Fruit fly (Drosophila melanogaster) whole organism, embryonic: ENCODE measurements around the gene rols.

Experiments used
- Awh ChIP-seq: fragments of 200-800 bp; sonication (Bioruptor generic); IDR thresholded peaks from 2 replicates; pipeline ENCODE4, ENCODE4 v1.3.6; 2022; ENCODE audit warnings: missing biosample characterization, missing genetic modification characterization
- CG10366 ChIP-seq: fragments of 200-800 bp; sonication (Bioruptor generic); IDR thresholded peaks from 2 replicates; pipeline ENCODE4 v1.3.6; 2022; ENCODE audit warnings: missing biosample characterization, missing genetic modification characterization
- CG10543 ChIP-seq: fragments of 200-800 bp; sonication (Bioruptor generic); optimal IDR thresholded peaks from 3 replicates; lab custom pipeline; 2017; ENCODE audit warnings: missing biosample characterization, mild to moderate bottlenecking, missing genetic modification characterization, moderate library complexity
- CG10654 ChIP-seq: fragments of 200-800 bp; sonication (Bioruptor generic); optimal IDR thresholded peaks from 2 replicates; lab custom pipeline; 2016; ENCODE audit warnings: missing biosample characterization, missing genetic modification characterization
- CG11093 ChIP-seq: fragments of 200-800 bp; sonication (Bioruptor generic); IDR thresholded peaks from 3 replicates; pipeline ENCODE4 v1.3.6; 2022; ENCODE audit warnings: missing biosample characterization, missing genetic modification characterization
- CG11723 ChIP-seq: fragments of 200-800 bp; sonication (Bioruptor generic); optimal IDR thresholded peaks from 2 replicates; lab custom pipeline; 2017; ENCODE audit warnings: missing biosample characterization, mild to moderate bottlenecking, missing genetic modification characterization
- CG12299 ChIP-seq: fragments of 200-800 bp; sonication (Bioruptor generic); optimal IDR thresholded peaks from 2 replicates; lab custom pipeline; 2018; ENCODE audit warnings: missing biosample characterization, mild to moderate bottlenecking, missing genetic modification characterization
- CG13123 ChIP-seq: fragments of 200-800 bp; sonication (Bioruptor generic); optimal IDR thresholded peaks from 2 replicates; lab custom pipeline; 2016; ENCODE audit warnings: missing biosample characterization, missing genetic modification characterization
- CG13296 ChIP-seq: fragments of 200-800 bp; sonication (Bioruptor generic); optimal IDR thresholded peaks from 3 replicates; lab custom pipeline; 2018; ENCODE audit warnings: missing biosample characterization, mild to moderate bottlenecking, missing genetic modification characterization
- CG14441 ChIP-seq: fragments of 200-800 bp; sonication (Bioruptor generic); IDR thresholded peaks from 2 replicates; pipeline ENCODE4 v1.3.6; 2022; ENCODE audit warnings: missing biosample characterization, missing genetic modification characterization
- CG15269 ChIP-seq: fragments of 200-800 bp; sonication (Bioruptor generic); optimal IDR thresholded peaks from 2 replicates; lab custom pipeline; 2018; ENCODE audit warnings: missing biosample characterization, mild to moderate bottlenecking, missing genetic modification characterization, moderate library complexity
- CG17186 ChIP-seq: fragments of 200-800 bp; sonication (Bioruptor generic); optimal IDR thresholded peaks from 3 replicates; lab custom pipeline; 2017; ENCODE audit warnings: missing biosample characterization, missing genetic modification reagents, missing genetic modification characterization
- CG17912 ChIP-seq: fragments of 200-800 bp; sonication (Bioruptor generic); optimal IDR thresholded peaks from 2 replicates; lab custom pipeline; 2018; ENCODE audit warnings: missing biosample characterization, mild to moderate bottlenecking, missing genetic modification characterization
- CG18599 ChIP-seq: fragments of 200-800 bp; sonication (Bioruptor generic); optimal IDR thresholded peaks from 3 replicates; lab custom pipeline; 2017; ENCODE audit warnings: missing biosample characterization, missing genetic modification characterization, mild to moderate bottlenecking, moderate library complexity, missing genetic modification reagents
- CG30020 ChIP-seq: fragments of 200-800 bp; optimal IDR thresholded peaks from 2 replicates; lab custom pipeline; 2019; ENCODE audit warnings: missing biosample characterization, mild to moderate bottlenecking, missing genetic modification characterization, moderate library complexity
- CG30403 ChIP-seq: fragments of 200-800 bp; sonication (Bioruptor generic); optimal IDR thresholded peaks from 3 replicates; lab custom pipeline; 2016; ENCODE audit warnings: missing biosample characterization, missing genetic modification characterization
- CG30431 ChIP-seq: fragments of 200-800 bp; sonication (Bioruptor generic); optimal IDR thresholded peaks from 2 replicates; lab custom pipeline; 2017; ENCODE audit warnings: missing biosample characterization, missing genetic modification characterization
- CG34376 ChIP-seq: fragments of 200-800 bp; sonication (Bioruptor generic); optimal IDR thresholded peaks from 2 replicates; lab custom pipeline; 2018; ENCODE audit warnings: missing biosample characterization, mild to moderate bottlenecking, missing genetic modification characterization
- CG3995 ChIP-seq: fragments of 200-800 bp; sonication (Bioruptor generic); optimal IDR thresholded peaks from 3 replicates; lab custom pipeline; 2016; ENCODE audit warnings: missing biosample characterization, missing genetic modification characterization
- CG5180 ChIP-seq: fragments of 200-800 bp; sonication (Bioruptor generic); optimal IDR thresholded peaks from 3 replicates; lab custom pipeline; 2017; ENCODE audit warnings: missing biosample characterization, missing genetic modification characterization, mild to moderate bottlenecking, moderate library complexity, missing genetic modification reagents
- CG6683 ChIP-seq: fragments of 200-800 bp; sonication (Bioruptor generic); optimal IDR thresholded peaks from 2 replicates; lab custom pipeline; 2017; ENCODE audit warnings: missing biosample characterization, mild to moderate bottlenecking, missing genetic modification characterization, missing genetic modification reagents
- CG6791 ChIP-seq: fragments of 200-800 bp; sonication (Bioruptor generic); IDR thresholded peaks from 3 replicates; pipeline ENCODE4 v1.3.6; 2022; ENCODE audit warnings: missing biosample characterization, missing genetic modification characterization; ENCODE audit not compliant: partially characterized antibody
- Fer1 ChIP-seq: fragments of 200-800 bp; sonication (Bioruptor generic); optimal IDR thresholded peaks from 2 replicates; lab custom pipeline; 2017; ENCODE audit warnings: missing biosample characterization, mild to moderate bottlenecking, missing genetic modification characterization
- GATAe ChIP-seq: fragments of 200-800 bp; sonication (Bioruptor generic); conservative IDR thresholded peaks from 2 replicates; pipeline ENCODE4 v1.3.6; 2022; ENCODE audit warnings: missing biosample characterization, missing genetic modification characterization
- Gsc ChIP-seq: fragments of 200-800 bp; sonication (Bioruptor generic); IDR thresholded peaks from 2 replicates; pipeline ENCODE4 v1.3.6; 2022; ENCODE audit warnings: missing biosample characterization, missing genetic modification characterization
- Hr78 ChIP-seq, 2 experiments: fragments of 200-800 bp in 1 of 2; fragments of >200 bp in 1 of 2; sonication (Bioruptor generic) in 1 of 2; optimal IDR thresholded peaks; 2 replicates each; lab custom pipeline; 2017 to 2019; ENCODE audit warnings: missing biosample characterization in 2 of 2, missing genetic modification characterization in 2 of 2, mild to moderate bottlenecking in 1 of 2, moderate library complexity in 1 of 2
- Lim3 ChIP-seq: fragments of 200-800 bp; sonication (Bioruptor generic); IDR thresholded peaks from 2 replicates; pipeline ENCODE4 v1.3.6; 2022; ENCODE audit warnings: missing biosample characterization, missing genetic modification characterization
- MTF-1 ChIP-seq: fragments of 200-800 bp; sonication (Bioruptor generic); optimal IDR thresholded peaks from 2 replicates; lab custom pipeline; 2018; ENCODE audit warnings: missing biosample characterization, mild to moderate bottlenecking, missing genetic modification characterization, borderline replicate concordance
- Nf-YA ChIP-seq: fragments of 200-800 bp; sonication (Bioruptor generic); IDR thresholded peaks from 2 replicates; pipeline ENCODE4 v1.3.6; 2022; ENCODE audit warnings: missing biosample characterization, missing genetic modification characterization
- Pdp1 ChIP-seq, 2 experiments: fragments of 200-800 bp; sonication (Bioruptor generic); optimal IDR thresholded peaks; 3 replicates each; lab custom pipeline; 2016; ENCODE audit warnings: missing biosample characterization in 2 of 2, missing genetic modification characterization in 2 of 2, mild to moderate bottlenecking in 1 of 2, moderate library complexity in 1 of 2
- Ptx1 ChIP-seq: fragments of 200-800 bp; sonication (Bioruptor generic); IDR thresholded peaks from 2 replicates; pipeline ENCODE4 v1.3.6; 2022; ENCODE audit warnings: missing biosample characterization, missing genetic modification characterization
- Vsx1 ChIP-seq: fragments of 200-800 bp; sonication (Bioruptor generic); optimal IDR thresholded peaks from 2 replicates; lab custom pipeline; 2017; ENCODE audit warnings: missing biosample characterization, mild to moderate bottlenecking, missing genetic modification characterization, missing genetic modification reagents
- chinmo ChIP-seq: fragments of 200-800 bp; sonication (Bioruptor generic); IDR thresholded peaks from 4 replicates; pipeline ENCODE4 v1.3.6; 2022; ENCODE audit warnings: missing biosample characterization, missing genetic modification characterization; ENCODE audit not compliant: partially characterized antibody
- chm ChIP-seq: fragments of 200-800 bp; sonication (Bioruptor generic); IDR thresholded peaks from 2 replicates; pipeline ENCODE4 v1.3.6; 2022; ENCODE audit warnings: missing biosample characterization, missing genetic modification characterization
- ci ChIP-seq: fragments of 200-800 bp; sonication (Bioruptor generic); IDR thresholded peaks from 3 replicates; pipeline ENCODE4 v1.3.6; 2022; ENCODE audit warnings: missing biosample characterization, missing genetic modification characterization
- crol ChIP-seq: fragments of 200-800 bp; sonication (Bioruptor generic); IDR thresholded peaks from 2 replicates; pipeline ENCODE4 v1.3.6; 2022; ENCODE audit warnings: missing biosample characterization, missing genetic modification characterization
- exex ChIP-seq: fragments of 200-800 bp; sonication (Bioruptor generic); optimal IDR thresholded peaks from 4 replicates; lab custom pipeline; 2018; ENCODE audit warnings: missing biosample characterization, mild to moderate bottlenecking, missing genetic modification characterization, moderate library complexity
- fd64A ChIP-seq: fragments of 200-800 bp; sonication (Bioruptor generic); optimal IDR thresholded peaks from 3 replicates; lab custom pipeline; 2018; ENCODE audit warnings: missing biosample characterization, mild to moderate bottlenecking, missing genetic modification characterization
- grn ChIP-seq: fragments of 200-800 bp; sonication (Bioruptor generic); optimal IDR thresholded peaks from 3 replicates; lab custom pipeline; 2017; ENCODE audit warnings: missing biosample characterization, missing genetic modification characterization
- gro ChIP-seq: fragments of 200-800 bp; sonication (Bioruptor generic); optimal IDR thresholded peaks from 2 replicates; lab custom pipeline; 2016; ENCODE audit warnings: missing biosample characterization, missing genetic modification characterization
- gt ChIP-seq: fragments of 200-800 bp; sonication (Bioruptor generic); IDR thresholded peaks from 2 replicates; pipeline ENCODE4 v1.3.6; 2022; ENCODE audit warnings: missing biosample characterization, missing genetic modification characterization
- lab ChIP-seq: fragments of 200-800 bp; sonication (Bioruptor generic); optimal IDR thresholded peaks from 3 replicates; lab custom pipeline; 2017; ENCODE audit warnings: missing biosample characterization, missing genetic modification characterization, mild to moderate bottlenecking, moderate library complexity, missing genetic modification reagents
- luna ChIP-seq: fragments of 200-800 bp; sonication (Bioruptor generic); optimal IDR thresholded peaks from 2 replicates; lab custom pipeline; 2016; ENCODE audit warnings: missing biosample characterization, missing genetic modification characterization
- mirr ChIP-seq: fragments of 200-800 bp; sonication (Bioruptor generic); optimal IDR thresholded peaks from 3 replicates; lab custom pipeline; 2018; ENCODE audit warnings: missing biosample characterization, mild to moderate bottlenecking, missing genetic modification characterization
- oc ChIP-seq: fragments of 200-800 bp; sonication (Bioruptor generic); optimal IDR thresholded peaks from 2 replicates; lab custom pipeline; 2018; ENCODE audit warnings: missing biosample characterization, mild to moderate bottlenecking, missing genetic modification characterization, moderate library complexity
- run ChIP-seq: fragments of 200-800 bp; sonication (Bioruptor generic); optimal IDR thresholded peaks from 3 replicates; lab custom pipeline; 2018; ENCODE audit warnings: missing biosample characterization, mild to moderate bottlenecking, missing genetic modification characterization
- sug ChIP-seq: fragments of 200-800 bp; optimal IDR thresholded peaks from 2 replicates; lab custom pipeline; 2019; ENCODE audit warnings: missing biosample characterization, mild to moderate bottlenecking, missing genetic modification characterization, moderate library complexity
- tio ChIP-seq: fragments of 200-800 bp; sonication (Bioruptor generic); optimal IDR thresholded peaks from 2 replicates; lab custom pipeline; 2017; ENCODE audit warnings: missing biosample characterization, missing genetic modification characterization, inconsistent platforms
- ttk ChIP-seq: fragments of 200-800 bp; sonication (Bioruptor generic); IDR thresholded peaks from 2 replicates; pipeline ENCODE4 v2.1.2; 2022; ENCODE audit warnings: missing biosample characterization, missing genetic modification characterization

Gene rols

DNA sequence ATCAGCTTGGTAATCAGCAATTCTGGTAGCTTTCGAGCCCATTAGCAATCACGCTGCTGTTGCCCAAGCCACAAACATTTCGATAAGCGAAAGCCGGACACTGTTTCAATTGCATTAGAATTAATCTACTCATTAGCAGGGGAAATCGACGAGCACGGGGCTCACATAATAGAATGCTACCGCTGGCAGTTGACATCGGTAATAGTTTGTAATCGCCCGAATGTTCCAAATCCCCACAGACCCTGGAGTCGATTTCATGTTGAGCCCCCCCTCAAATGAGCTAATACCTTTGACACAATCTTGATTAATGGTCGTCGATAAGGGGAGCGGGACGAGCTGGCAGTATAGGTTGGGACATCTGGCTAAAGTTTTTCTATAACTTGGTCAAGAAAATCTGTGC, 7.1 kb downstream of the rols start:
- peak; percentile 39 for TF ChIP-seq run (tag; lab: Kevin White, UChicago)
- no peak for TF ChIP-seq CG17912 (GFP tag; lab: Kevin White, UChicago)
- peak; percentile 88 for TF ChIP-seq grn (GFP tag; lab: Kevin White, UChicago)
- no peak for TF ChIP-seq CG6683 (GFP tag; lab: Kevin White, UChicago)
- TF ChIP-seq CG30403, result no peak
- peak; percentile 95 for TF ChIP-seq exex
- TF ChIP-seq CG11723 (GFP tag; lab: Kevin White, UChicago), result no peak
- TF ChIP-seq CG18599 (GFP tag; lab: Kevin White, UChicago), result peak; percentile 1
- TF ChIP-seq lab, result peak; percentile 91
- TF ChIP-seq ci, result 0 out of 3 replicates have a peak, but pooled peaks have one; percentile 12
- TF ChIP-seq GATAe (GFP tag; lab: Robert Waterston, UW), result peak; percentile 20
- TF ChIP-seq CG11093 (GFP tag; lab: Robert Waterston, UW), result no peak
- TF ChIP-seq CG17186 (GFP tag; lab: Kevin White, UChicago), result no peak
- no peak for TF ChIP-seq CG30431
- TF ChIP-seq gro (GFP tag; lab: Kevin White, UChicago), result peak; percentile 11
- peak; percentile 47; the same call in 1 of the 2 replicates for TF ChIP-seq Lim3 (GFP tag; lab: Robert Waterston, UW)
- no peak for TF ChIP-seq ttk
- TF ChIP-seq mirr (GFP tag; lab: Kevin White, UChicago), result peak; percentile 76
- TF ChIP-seq Nf-YA, result no peak
- peak; percentile 92 for TF ChIP-seq sug (tag; lab: Kevin White, UChicago)
- no peak for TF ChIP-seq fd64A (GFP tag; lab: Kevin White, UChicago)
- peak; percentile 53 for TF ChIP-seq oc (tag; lab: Kevin White, UChicago)
- no peak for TF ChIP-seq gt
- peak; percentile 7 for TF ChIP-seq CG5180 (GFP tag; lab: Kevin White, UChicago)
- no peak for TF ChIP-seq MTF-1
- TF ChIP-seq luna (GFP tag; lab: Kevin White, UChicago), result no peak
- TF ChIP-seq chinmo (GFP tag; lab: Robert Waterston, UW), result peak; percentile 72; the same call in 1 of the 4 replicates
- TF ChIP-seq CG34376 (GFP tag; lab: Kevin White, UChicago), result peak; percentile 38
- no peak for TF ChIP-seq CG10366 (GFP tag; lab: Robert Waterston, UW)
- TF ChIP-seq Gsc (GFP tag; lab: Robert Waterston, UW), result no peak
- TF ChIP-seq Pdp1 (GFP tag; optimal IDR thresholded peaks at IDR 0.05; lab: Kevin White, UChicago), result peak in 1 of 2 experiments; percentile 94
- TF ChIP-seq CG3995, result no peak
- TF ChIP-seq Ptx1 (GFP tag; lab: Robert Waterston, UW), result 0 out of 2 replicates have a peak, but pooled peaks have one; percentile 16
- TF ChIP-seq CG14441 (GFP tag; lab: Robert Waterston, UW), result peak; percentile 28; the same call in 1 of the 2 replicates
- no peak for TF ChIP-seq CG10654 (GFP tag; lab: Kevin White, UChicago)
- peak; percentile 6 for TF ChIP-seq CG15269 (tag; lab: Kevin White, UChicago)
- peak; percentile 81 for TF ChIP-seq crol (GFP tag; lab: Robert Waterston, UW)
- 0 out of 2 replicates have a peak, but pooled peaks have one; percentile 38 for TF ChIP-seq Awh
- TF ChIP-seq CG30020 (tag; lab: Kevin White, UChicago), result no peak
- TF ChIP-seq CG13123 (GFP tag; lab: Kevin White, UChicago), result no peak
- TF ChIP-seq CG6791 (GFP tag; lab: Robert Waterston, UW), result no peak
- peak; percentile 1 for TF ChIP-seq Fer1 (GFP tag; lab: Kevin White, UChicago)
- TF ChIP-seq chm, result peak; percentile 27; the same call in 1 of the 2 replicates
- TF ChIP-seq CG10543 (GFP tag; lab: Kevin White, UChicago), result peak; percentile 63
- TF ChIP-seq CG12299, result no peak
- peak; percentile 82 for TF ChIP-seq Vsx1
- peak in 1 of 2 experiments; percentile 35 for TF ChIP-seq Hr78 (GFP tag; optimal IDR thresholded peaks at IDR 0.05; lab: Kevin White, UChicago)
- peak; percentile 21 for TF ChIP-seq CG13296 (GFP tag; lab: Kevin White, UChicago)
- no peak for TF ChIP-seq tio (GFP tag; lab: Kevin White, UChicago)
